Fruit fly (Drosophila melanogaster) whole organism, embryonic: Measurements from ENCODE around the gene Mics1.

ENCODE experiments used
- B-H1 ChIP-seq: fragments of 200-800 bp; sonication (Bioruptor generic); IDR thresholded peaks from 3 replicates; pipeline ENCODE4 v1.3.6; 2022; ENCODE audit warnings: missing biosample characterization, missing genetic modification characterization
- C15 ChIP-seq: fragments of 200-800 bp; sonication (Bioruptor generic); IDR thresholded peaks from 3 replicates; pipeline ENCODE4 v1.3.6; 2022; ENCODE audit warnings: missing biosample characterization, missing genetic modification characterization
- CG11247 ChIP-seq: fragments of 200-800 bp; sonication (Bioruptor generic); IDR thresholded peaks from 2 replicates; pipeline ENCODE4 v1.3.6; 2022; ENCODE audit warnings: missing biosample characterization, missing genetic modification characterization
- CG11695 ChIP-seq: fragments of 200-800 bp; sonication (Bioruptor generic); IDR thresholded peaks from 3 replicates; pipeline ENCODE4 v1.3.6; 2022; ENCODE audit warnings: missing biosample characterization, missing genetic modification characterization
- CG12391 ChIP-seq: fragments of 200-800 bp; sonication (Bioruptor generic); optimal IDR thresholded peaks from 3 replicates; lab custom pipeline; 2018; ENCODE audit warnings: missing biosample characterization, mild to moderate bottlenecking, missing genetic modification characterization, moderate library complexity
- CG15479 ChIP-seq: fragments of 200-800 bp; sonication (Bioruptor generic); optimal IDR thresholded peaks from 3 replicates; lab custom pipeline; 2019; ENCODE audit warnings: missing biosample characterization, mild to moderate bottlenecking, missing genetic modification characterization, moderate library complexity
- CG3163 ChIP-seq: fragments of 200-800 bp; sonication (Bioruptor generic); optimal IDR thresholded peaks from 3 replicates; lab custom pipeline; 2016; ENCODE audit warnings: missing biosample characterization, missing genetic modification characterization
- CG34376 ChIP-seq: fragments of 200-800 bp; sonication (Bioruptor generic); optimal IDR thresholded peaks from 2 replicates; lab custom pipeline; 2018; ENCODE audit warnings: missing biosample characterization, mild to moderate bottlenecking, missing genetic modification characterization
- CG43689 ChIP-seq: fragments of 200-800 bp; sonication (Bioruptor generic); IDR thresholded peaks from 2 replicates; pipeline ENCODE4 v1.3.6; 2022; ENCODE audit warnings: missing biosample characterization, missing genetic modification characterization
- CG4820 ChIP-seq: fragments of 200-800 bp; sonication (Bioruptor generic); optimal IDR thresholded peaks from 3 replicates; lab custom pipeline; 2016; ENCODE audit warnings: missing biosample characterization, missing genetic modification characterization
- CG5180 ChIP-seq: fragments of 200-800 bp; sonication (Bioruptor generic); optimal IDR thresholded peaks from 3 replicates; lab custom pipeline; 2017; ENCODE audit warnings: missing biosample characterization, missing genetic modification characterization, mild to moderate bottlenecking, moderate library complexity, missing genetic modification reagents
- CG5245 ChIP-seq: fragments of 200-800 bp; sonication (Bioruptor generic); optimal IDR thresholded peaks from 3 replicates; lab custom pipeline; 2016; ENCODE audit warnings: missing biosample characterization, missing genetic modification characterization
- CG8388 ChIP-seq: fragments of 200-800 bp; sonication (Bioruptor generic); optimal IDR thresholded peaks from 2 replicates; lab custom pipeline; 2019; ENCODE audit warnings: missing biosample characterization, mild to moderate bottlenecking, missing genetic modification characterization, moderate library complexity
- CG8765 ChIP-seq: fragments of 200-800 bp; sonication (Bioruptor generic); IDR thresholded peaks from 2 replicates; pipeline ENCODE4 v1.3.6; 2022; ENCODE audit warnings: missing biosample characterization, missing genetic modification characterization
- CG9797 ChIP-seq: fragments of 200-800 bp; sonication (Bioruptor generic); optimal IDR thresholded peaks from 3 replicates; lab custom pipeline; 2018; ENCODE audit warnings: missing biosample characterization, mild to moderate bottlenecking, missing genetic modification characterization
- Doc3 ChIP-seq: fragments of 200-800 bp; sonication (Bioruptor generic); IDR thresholded peaks from 3 replicates; pipeline ENCODE4 v1.3.6; 2022; ENCODE audit warnings: missing biosample characterization, missing genetic modification characterization; ENCODE audit not compliant: partially characterized antibody
- ERR ChIP-seq: fragments of 200-800 bp; sonication (Bioruptor generic); optimal IDR thresholded peaks from 2 replicates; lab custom pipeline; 2016; ENCODE audit warnings: missing biosample characterization, missing genetic modification characterization
- Ets65A ChIP-seq: fragments of 200-800 bp; sonication (Bioruptor generic); peaks from one replicate; lab custom pipeline; 2016; ENCODE audit warnings: missing biosample characterization, missing genetic modification characterization
- Fer3 ChIP-seq: fragments of 200-800 bp; sonication (Bioruptor generic); optimal IDR thresholded peaks from 2 replicates; lab custom pipeline; 2018; ENCODE audit warnings: missing biosample characterization, mild to moderate bottlenecking, missing genetic modification characterization, moderate library complexity
- Hey ChIP-seq: fragments of 200-800 bp; sonication (Bioruptor generic); optimal IDR thresholded peaks from 3 replicates; lab custom pipeline; 2018; ENCODE audit warnings: missing biosample characterization, mild to moderate bottlenecking, missing genetic modification characterization
- Hr78 ChIP-seq, 2 experiments: fragments of 200-800 bp in 1 of 2; fragments of >200 bp in 1 of 2; sonication (Bioruptor generic) in 1 of 2; optimal IDR thresholded peaks; 2 replicates each; lab custom pipeline; 2017 to 2019; ENCODE audit warnings: missing biosample characterization in 2 of 2, missing genetic modification characterization in 2 of 2, mild to moderate bottlenecking in 1 of 2, moderate library complexity in 1 of 2
- Jarid2 ChIP-seq: fragments of 200-800 bp; sonication (Bioruptor generic); optimal IDR thresholded peaks from 3 replicates; lab custom pipeline; 2017; ENCODE audit warnings: mild to moderate bottlenecking, missing biosample characterization, missing genetic modification reagents, missing genetic modification characterization
- Meics ChIP-seq: fragments of 200-800 bp; sonication (Bioruptor generic); optimal IDR thresholded peaks from 2 replicates; lab custom pipeline; 2017; ENCODE audit warnings: missing biosample characterization, mild to moderate bottlenecking, missing genetic modification characterization
- PHDP ChIP-seq: fragments of 200-800 bp; sonication (Bioruptor generic); optimal IDR thresholded peaks from 3 replicates; lab custom pipeline; 2018; ENCODE audit warnings: missing biosample characterization, mild to moderate bottlenecking, missing genetic modification characterization, moderate library complexity
- Ptx1 ChIP-seq: fragments of 200-800 bp; sonication (Bioruptor generic); IDR thresholded peaks from 2 replicates; pipeline ENCODE4 v1.3.6; 2022; ENCODE audit warnings: missing biosample characterization, missing genetic modification characterization
- YL-1 ChIP-seq: fragments of 200-800 bp; sonication (Bioruptor generic); optimal IDR thresholded peaks from 3 replicates; lab custom pipeline; 2017; ENCODE audit warnings: missing biosample characterization, mild to moderate bottlenecking, missing genetic modification characterization
- abd-A ChIP-seq: fragments of 200-800 bp; sonication (Bioruptor generic); optimal IDR thresholded peaks from 3 replicates; lab custom pipeline; 2019; ENCODE audit warnings: missing biosample characterization, mild to moderate bottlenecking, missing genetic modification characterization, moderate library complexity
- ac ChIP-seq: fragments of 200-800 bp; sonication (Bioruptor generic); optimal IDR thresholded peaks from 3 replicates; lab custom pipeline; 2017; ENCODE audit warnings: missing biosample characterization, mild to moderate bottlenecking, missing genetic modification characterization
- al ChIP-seq: fragments of 200-800 bp; sonication (Bioruptor generic); IDR thresholded peaks from 2 replicates; pipeline ENCODE4 v1.3.6; 2022; ENCODE audit warnings: missing biosample characterization, missing genetic modification characterization
- ato ChIP-seq: fragments of 200-800 bp; sonication (Bioruptor generic); IDR thresholded peaks from 2 replicates; pipeline ENCODE4 v1.3.6; 2022; ENCODE audit warnings: missing biosample characterization, missing genetic modification characterization; ENCODE audit not compliant: partially characterized antibody
- bcd ChIP-seq: fragments of 200-800 bp; sonication (Bioruptor generic); optimal IDR thresholded peaks from 2 replicates; lab custom pipeline; 2017; ENCODE audit warnings: missing biosample characterization, mild to moderate bottlenecking, missing genetic modification characterization
- caup ChIP-seq: fragments of 200-800 bp; sonication (Bioruptor generic); optimal IDR thresholded peaks from 3 replicates; lab custom pipeline; 2017; ENCODE audit warnings: missing biosample characterization, mild to moderate bottlenecking, missing genetic modification characterization, moderate library complexity; ENCODE audit not compliant: severe bottlenecking
- dmrt11E ChIP-seq: fragments of 200-800 bp; sonication (Bioruptor generic); optimal IDR thresholded peaks from 3 replicates; lab custom pipeline; 2018; ENCODE audit warnings: missing biosample characterization, mild to moderate bottlenecking, missing genetic modification characterization, moderate library complexity
- ems ChIP-seq: fragments of 200-800 bp; sonication (Bioruptor generic); optimal IDR thresholded peaks from 3 replicates; lab custom pipeline; 2016; ENCODE audit warnings: missing biosample characterization, missing genetic modification characterization
- eve ChIP-seq, 2 experiments: fragments of >200 bp; optimal IDR thresholded peaks; 2 replicates each; lab custom pipeline; 2017; ENCODE audit warnings: missing biosample characterization in 2 of 2, missing genetic modification characterization in 2 of 2
- eyg ChIP-seq: fragments of 200-800 bp; sonication (Bioruptor generic); optimal IDR thresholded peaks from 3 replicates; lab custom pipeline; 2016; ENCODE audit warnings: missing biosample characterization, missing genetic modification characterization
- gt ChIP-seq: fragments of 200-800 bp; sonication (Bioruptor generic); IDR thresholded peaks from 2 replicates; pipeline ENCODE4 v1.3.6; 2022; ENCODE audit warnings: missing biosample characterization, missing genetic modification characterization
- her ChIP-seq: fragments of 200-800 bp; sonication (Bioruptor generic); optimal IDR thresholded peaks from 2 replicates; lab custom pipeline; 2016; ENCODE audit warnings: missing biosample characterization, missing genetic modification characterization
- mirr ChIP-seq: fragments of 200-800 bp; sonication (Bioruptor generic); optimal IDR thresholded peaks from 3 replicates; lab custom pipeline; 2018; ENCODE audit warnings: missing biosample characterization, mild to moderate bottlenecking, missing genetic modification characterization
- nmo ChIP-seq: fragments of 200-800 bp; sonication (Bioruptor generic); optimal IDR thresholded peaks from 2 replicates; lab custom pipeline; 2018; ENCODE audit warnings: missing biosample characterization, mild to moderate bottlenecking, missing genetic modification characterization, moderate library complexity
- phol ChIP-seq: fragments of 200-800 bp; sonication (Bioruptor generic); optimal IDR thresholded peaks from 3 replicates; lab custom pipeline; 2018; ENCODE audit warnings: missing biosample characterization, mild to moderate bottlenecking, missing genetic modification characterization, moderate library complexity
- sc ChIP-seq, 3 experiments: fragments of >200 bp in 2 of 3; fragments of 200-800 bp in 1 of 3; sonication (Bioruptor generic) in 1 of 3; optimal IDR thresholded peaks; 2 replicates in 2 of 3; 3 replicates in 1 of 3; lab custom pipeline; 2017; ENCODE audit warnings: mild to moderate bottlenecking in 1 of 3, missing biosample characterization in 1 of 3, missing genetic modification characterization in 1 of 3, missing genetic modification reagents in 1 of 3
- sens ChIP-seq: fragments of 200-800 bp; sonication (Bioruptor generic); peaks from one replicate; lab custom pipeline; 2016; ENCODE audit warnings: missing biosample characterization, missing genetic modification characterization
- slbo ChIP-seq: fragments of 200-800 bp; sonication (Bioruptor generic); IDR thresholded peaks from 2 replicates; pipeline ENCODE4 v1.3.6; 2022; ENCODE audit warnings: missing biosample characterization, missing genetic modification characterization
- tll ChIP-seq, 2 experiments: fragments of 200-800 bp in 1 of 2; fragments of >200 bp in 1 of 2; sonication (Bioruptor generic) in 1 of 2; optimal IDR thresholded peaks; 2 replicates each; lab custom pipeline; 2017 to 2019; ENCODE audit warnings: missing biosample characterization in 2 of 2, missing genetic modification characterization in 2 of 2, mild to moderate bottlenecking in 1 of 2, moderate library complexity in 1 of 2
- toy ChIP-seq: fragments of 200-800 bp; sonication (Bioruptor generic); IDR thresholded peaks from 2 replicates; pipeline ENCODE4 v1.3.6; 2022; ENCODE audit warnings: missing biosample characterization, missing genetic modification characterization
- zf30C ChIP-seq: fragments of 200-800 bp; sonication (Bioruptor generic); optimal IDR thresholded peaks from 3 replicates; lab custom pipeline; 2018; ENCODE audit warnings: missing biosample characterization, mild to moderate bottlenecking, missing genetic modification characterization

Mics1 gene

DNA sequence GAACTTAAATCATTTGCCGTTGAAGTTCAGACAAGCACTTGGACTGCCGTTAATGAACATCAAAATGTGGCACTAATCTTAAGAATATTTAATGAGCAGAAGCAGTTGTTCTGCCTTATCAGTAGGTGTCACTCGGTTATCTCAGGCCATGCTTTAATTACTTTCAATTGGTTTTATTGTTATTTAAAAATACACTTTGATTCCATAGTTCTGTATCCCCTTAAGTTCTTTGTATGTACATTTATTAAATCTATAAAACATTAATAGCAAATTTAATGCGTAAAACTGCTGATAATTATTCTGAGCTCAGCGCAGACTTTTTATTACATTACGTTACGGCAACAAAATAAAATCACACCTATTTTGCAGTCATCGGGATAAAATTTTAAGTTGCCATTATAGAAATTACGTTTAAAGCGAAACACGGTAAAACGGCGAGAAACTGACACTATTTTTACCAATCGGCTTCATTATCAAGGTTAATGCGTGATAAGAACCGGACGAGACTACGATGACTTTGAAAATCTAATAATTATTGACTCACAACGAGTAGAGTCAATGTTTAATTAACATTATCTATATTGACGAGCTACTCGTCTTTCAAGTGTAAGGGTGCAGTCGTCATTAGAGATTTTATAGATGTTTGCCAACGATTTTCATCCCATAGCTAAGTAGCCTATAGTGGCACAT, 20.2 kb upstream of the Mics1 start (continued):
- TF ChIP-seq YL-1 (GFP tag; lab: Kevin White, UChicago) (no peak), al (GFP tag; lab: Robert Waterston, UW) (no peak), CG34376 (GFP tag; lab: Kevin White, UChicago) (peak; percentile 51), PHDP (tag; lab: Kevin White, UChicago) (peak; percentile 4), nmo (no peak), ac (GFP tag; lab: Kevin White, UChicago) (no peak), her (GFP tag; lab: Kevin White, UChicago) (no peak), Doc3 (no peak), CG4820 (GFP tag; lab: Kevin White, UChicago) (no peak), bcd (GFP tag; lab: Kevin White, UChicago) (no peak), mirr (GFP tag; lab: Kevin White, UChicago) (peak; percentile 44), B-H1 (GFP tag; lab: Robert Waterston, UW) (no peak), CG3163 (no peak), Ets65A (GFP tag; lab: Kevin White, UChicago) (no peak), Ptx1 (GFP tag; lab: Robert Waterston, UW) (no peak), sens (GFP tag; lab: Kevin White, UChicago) (peak; percentile 67), CG8765 (no peak), zf30C (GFP tag; lab: Kevin White, UChicago) (no peak), tll (GFP tag; optimal IDR thresholded peaks at IDR 0.05; lab: Kevin White, UChicago) (no peak), Fer3 (tag; lab: Kevin White, UChicago) (no peak), C15 (GFP tag; lab: Robert Waterston, UW) (no peak)

DNA sequence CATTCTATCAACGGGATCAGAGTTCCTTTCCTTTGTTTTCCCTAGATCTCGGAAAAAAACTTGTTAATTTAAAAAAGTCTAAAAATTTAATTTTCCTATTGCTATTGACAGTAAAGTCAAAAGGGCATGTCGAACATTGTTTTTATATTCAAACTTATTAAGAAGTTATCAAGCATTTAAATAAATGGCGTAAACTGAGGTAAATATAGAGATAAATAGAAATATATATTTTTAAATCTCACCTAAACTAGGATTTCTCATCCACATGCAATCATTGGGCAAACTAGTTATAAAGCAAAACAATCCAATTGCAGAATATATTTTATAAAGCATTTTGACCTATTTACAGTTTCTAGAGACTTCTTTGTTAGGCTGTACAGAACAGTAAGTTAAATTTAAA, 17.2 kb upstream of the Mics1 start, which contains the start of gene Ubc84D:
Gene Ubc84D (minus strand): TSS at position 101 of the 400 bp plus-strand sequence.
- peak; percentile 16 for TF ChIP-seq sens (GFP tag; lab: Kevin White, UChicago)
- no peak for TF ChIP-seq slbo
- no peak for TF ChIP-seq gt (GFP tag; lab: Robert Waterston, UW)
- TF ChIP-seq toy (GFP tag; lab: Robert Waterston, UW): no peak
- TF ChIP-seq Jarid2: no peak
- no peak for TF ChIP-seq Hr78 (GFP tag; optimal IDR thresholded peaks at IDR 0.05; lab: Kevin White, UChicago)
- TF ChIP-seq Ets65A (GFP tag; lab: Kevin White, UChicago): no peak

DNA sequence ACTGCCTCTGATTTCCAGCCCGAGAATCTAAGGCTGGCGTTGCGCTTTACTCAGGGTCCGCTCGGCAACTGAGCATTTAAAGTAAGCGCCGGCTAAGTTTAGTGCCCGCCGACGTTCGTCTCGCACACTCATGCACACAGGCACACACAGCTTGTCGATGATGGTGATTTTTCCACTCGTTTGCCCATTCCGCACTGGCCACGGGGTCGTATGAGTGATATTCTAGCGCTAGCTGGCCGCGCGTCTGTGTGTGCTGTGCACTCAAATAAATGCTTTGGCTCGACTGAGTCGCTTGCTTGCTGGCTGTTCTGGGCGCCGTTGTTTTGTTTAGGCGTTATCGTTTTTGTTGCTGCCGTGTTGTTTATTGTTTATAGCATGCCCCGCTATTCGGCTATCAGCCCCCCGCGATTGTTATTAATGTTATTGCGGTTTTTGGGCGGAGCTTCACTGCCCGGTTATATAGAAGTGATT, 13.5 kb upstream of the Mics1 start, which contains the start of gene alpha-Est8:
Gene alpha-Est8 (minus strand): TSS at position 72 of the 471 bp plus-strand sequence.
- TF ChIP-seq CG5245 (GFP tag; lab: Kevin White, UChicago) (no peak), phol (tag; lab: Kevin White, UChicago) (no peak), CG5180 (GFP tag; lab: Kevin White, UChicago) (no peak), eve (GFP tag; optimal IDR thresholded peaks at IDR 0.05; lab: Kevin White, UChicago) (no peak), abd-A (tag; lab: Kevin White, UChicago) (peak; percentile 62), ato (GFP tag; lab: Robert Waterston, UW) (no peak), caup (GFP tag; lab: Kevin White, UChicago) (no peak), eyg (GFP tag; lab: Kevin White, UChicago) (no peak), ERR (GFP tag; lab: Kevin White, UChicago) (no peak), CG8388 (GFP tag; lab: Kevin White, UChicago) (no peak), CG11695 (GFP tag; lab: Robert Waterston, UW) (no peak), Hey (tag; lab: Kevin White, UChicago) (peak; percentile 88), CG15479 (GFP tag; lab: Kevin White, UChicago) (no peak), sc (optimal IDR thresholded peaks at IDR 0.05; lab: Kevin White, UChicago) (no peak), sc (GFP tag; optimal IDR thresholded peaks at IDR 0.05; lab: Kevin White, UChicago) (no peak), CG11247 (0 out of 2 replicates have a peak, but pooled peaks have one; percentile 21), CG12391 (tag; lab: Kevin White, UChicago) (no peak), Meics (GFP tag; lab: Kevin White, UChicago) (peak; percentile 3), CG9797 (GFP tag; lab: Kevin White, UChicago) (no peak), dmrt11E (tag; lab: Kevin White, UChicago) (no peak), CG43689 (GFP tag; lab: Robert Waterston, UW) (no peak), ems (GFP tag; lab: Kevin White, UChicago) (no peak)
